Worm (Caenorhabditis elegans): Measurements from ENCODE around the gene F47C12.13.

F47C12.13 gene

ce11 chrIV:4027106-4027888 lies 33.1 kb upstream of the F47C12.13 start:
- TF ChIP-seq unc-55 (GFP tag; optimal IDR thresholded peaks at IDR 0.05) (peak; percentile 2), eyg-1 (tag; optimal IDR thresholded peaks at IDR 0.05) (no peak)

ce11 chrIV:4025923-4026322 lies 31.7 kb upstream of the F47C12.13 start:
- TF ChIP-seq pat-9 (tag; optimal IDR thresholded peaks at IDR 0.05) (peak; percentile 13), dmd-4 (tag; optimal IDR thresholded peaks at IDR 0.05; ENCODE audit: borderline replicate concordance) (no peak), ceh-31 (tag; optimal IDR thresholded peaks at IDR 0.05) (peak; percentile 12), ceh-30 (tag; optimal IDR thresholded peaks at IDR 0.05) (no peak), T23F11.4 (GFP tag; optimal IDR thresholded peaks at IDR 0.05) (no peak), C38D4.7 (GFP tag; optimal IDR thresholded peaks at IDR 0.05) (peak; percentile 4), lim-6 (tag; optimal IDR thresholded peaks at IDR 0.05) (no peak), nhr-232 (tag; optimal IDR thresholded peaks at IDR 0.05) (no peak), rnt-1 (tag; optimal IDR thresholded peaks at IDR 0.05) (peak; percentile 16), sox-4 (tag; optimal IDR thresholded peaks at IDR 0.05) (no peak), ceh-6 (GFP tag; optimal IDR thresholded peaks at IDR 0.05) (no peak), pros-1 (tag; optimal IDR thresholded peaks at IDR 0.05) (no peak), ceh-18 (tag; optimal IDR thresholded peaks at IDR 0.05) (peak; percentile 36)

- TF ChIP-seq ceh-34 (tag; optimal IDR thresholded peaks at IDR 0.05), result peak; percentile 7
- no peak for TF ChIP-seq fkh-6 (tag; optimal IDR thresholded peaks at IDR 0.05)
- TF ChIP-seq unc-42 (tag; optimal IDR thresholded peaks at IDR 0.05), result peak; percentile 30
- no peak for TF ChIP-seq ceh-19 (GFP tag; optimal IDR thresholded peaks at IDR 0.05)
- TF ChIP-seq pha-2 (tag; optimal IDR thresholded peaks at IDR 0.05), result no peak
- no peak for TF ChIP-seq ceh-2 (tag; optimal IDR thresholded peaks at IDR 0.05)
- TF ChIP-seq ttx-3 (tag; optimal IDR thresholded peaks at IDR 0.05), result no peak
- TF ChIP-seq dmd-4 (tag; optimal IDR thresholded peaks at IDR 0.05; ENCODE audit: borderline replicate concordance), result no peak
- TF ChIP-seq npax-4 (tag; optimal IDR thresholded peaks at IDR 0.05), result no peak
- peak; percentile 48 for TF ChIP-seq nfya-1 (tag; optimal IDR thresholded peaks at IDR 0.05)
- peak; percentile 11 for TF ChIP-seq C38D4.7 (GFP tag; optimal IDR thresholded peaks at IDR 0.05)
- TF ChIP-seq fkh-10 (GFP tag; optimal IDR thresholded peaks at IDR 0.05), result no peak
- peak; percentile 31 for TF ChIP-seq tbx-2 (tag; optimal IDR thresholded peaks at IDR 0.05)
- peak; percentile 21 for TF ChIP-seq C08G9.2 (tag; optimal IDR thresholded peaks at IDR 0.05)
- TF ChIP-seq eyg-1 (tag; optimal IDR thresholded peaks at IDR 0.05), result no peak
- no peak for TF ChIP-seq ama-1 (optimal IDR thresholded peaks at IDR 0.05)
- TF ChIP-seq ceh-18 (tag; optimal IDR thresholded peaks at IDR 0.05), result peak; percentile 22
- no peak for TF ChIP-seq Y22D7AL.16 (tag; optimal IDR thresholded peaks at IDR 0.05)
- no peak for TF ChIP-seq hlh-6 (tag; optimal IDR thresholded peaks at IDR 0.05)
These were observed 30.2 kb upstream of the F47C12.13 start for ce11 chrIV:4024159-4025004.

- TF ChIP-seq fkh-6 (tag; optimal IDR thresholded peaks at IDR 0.05), result no peak
- peak; percentile 8 for TF ChIP-seq unc-42 (tag; optimal IDR thresholded peaks at IDR 0.05)
These were observed 27.9 kb upstream of the F47C12.13 start for ce11 chrIV:4021847-4022780.

Measured in whole organism, late embryonic.